Fruit fly (Drosophila melanogaster) whole organism, pupa: ENCODE measurements around the gene PK1-R.

Source experiments
- CG10348 ChIP-seq: fragments of 200-800 bp; sonication (Bioruptor generic); IDR thresholded peaks from 2 replicates; pipeline ENCODE4 v1.3.6; 2022; ENCODE audit warnings: missing biosample characterization, missing genetic modification characterization
- CG14655 ChIP-seq: fragments of 200-800 bp; sonication (Bioruptor generic); optimal IDR thresholded peaks from 3 replicates; lab custom pipeline; 2017; ENCODE audit warnings: mild to moderate bottlenecking, missing biosample characterization, missing genetic modification reagents, missing genetic modification characterization
- CG4496 ChIP-seq: fragments of 200-800 bp; sonication (Bioruptor generic); IDR thresholded peaks from 3 replicates; pipeline ENCODE4 v1.3.6; 2022; ENCODE audit warnings: missing biosample characterization, missing genetic modification characterization
- CG9948 ChIP-seq: fragments of 200-800 bp; sonication (Bioruptor generic); optimal IDR thresholded peaks from 2 replicates; lab custom pipeline; 2018; ENCODE audit warnings: missing biosample characterization, mild to moderate bottlenecking, missing genetic modification characterization, moderate library complexity
- Ets98B ChIP-seq: fragments of 200-800 bp; sonication (Bioruptor generic); IDR thresholded peaks from 2 replicates; pipeline ENCODE4 v1.3.6; 2022; ENCODE audit warnings: missing biosample characterization, missing genetic modification characterization

dm6 chr3R:14088157-14088556 lies 14.8 kb downstream of the PK1-R start:
- no peak for TF ChIP-seq CG10348 (GFP tag; lab: Robert Waterston, UW)
- TF ChIP-seq Ets98B = no peak
- TF ChIP-seq CG4496 (GFP tag; lab: Robert Waterston, UW) = no peak
- TF ChIP-seq CG14655 (GFP tag; lab: Kevin White, UChicago) = no peak
- no peak for TF ChIP-seq CG9948 (tag; lab: Kevin White, UChicago)
